Fruit fly (Drosophila melanogaster): ENCODE data around the gene CG18628.
A peak's percentile ranks its signal among the peaks of the same experiment; 100 is the strongest.

The CG18628 gene

DNA sequence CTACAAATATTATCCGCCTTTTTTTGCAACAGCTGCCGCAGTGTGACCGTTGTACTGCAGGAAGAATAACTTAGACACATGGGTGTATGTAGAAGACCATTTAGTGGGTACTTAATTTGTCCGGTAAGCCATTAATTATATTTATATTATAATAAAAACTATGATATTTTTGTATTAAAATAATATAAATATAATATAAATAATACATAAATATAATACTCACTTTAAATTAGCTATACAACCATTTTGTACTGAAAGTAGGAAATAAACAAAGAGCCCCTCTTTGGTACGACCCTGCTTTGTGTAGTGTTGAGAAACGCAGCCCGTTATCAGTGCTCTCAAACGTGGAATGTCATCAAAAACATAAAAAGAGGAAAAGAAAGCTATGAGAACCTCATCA lies 1.7 kb upstream of the CG18628 start, which contains the start of gene Cnep1r2 (continued):
- TF ChIP-seq chinmo (GFP tag; IDR thresholded peaks at IDR 0.05; ENCODE audit: partially characterized antibody) (no peak), CG12071 (GFP tag; optimal IDR thresholded peaks at IDR 0.05) (peak; percentile 57), HLHmδ (GFP tag; optimal IDR thresholded peaks at IDR 0.05) (no peak), CG10959 (GFP tag; IDR thresholded peaks at IDR 0.05) (peak; percentile 90), CG6765 (GFP tag; optimal IDR thresholded peaks at IDR 0.05) (peak; percentile 94), h (optimal IDR thresholded peaks at IDR 0.05) (no peak), Hr78 (GFP tag; optimal IDR thresholded peaks at IDR 0.05) (no peak), CG6272 (GFP tag; IDR thresholded peaks at IDR 0.05) (peak; percentile 94), Dfd (GFP tag; optimal IDR thresholded peaks at IDR 0.05) (no peak), CG7786 (GFP tag; optimal IDR thresholded peaks at IDR 0.05) (peak; percentile 68), CG6791 (GFP tag; IDR thresholded peaks at IDR 0.05; ENCODE audit: partially characterized antibody) (no peak), bcd (GFP tag; optimal IDR thresholded peaks at IDR 0.05) (peak; percentile 96), CG4360 (GFP tag; IDR thresholded peaks at IDR 0.05) (peak; percentile 71), NfI (GFP tag; optimal IDR thresholded peaks at IDR 0.05) (peak; percentile 97), CG6689 (GFP tag; IDR thresholded peaks at IDR 0.05) (peak; percentile 97), tgo (GFP tag; IDR thresholded peaks at IDR 0.05) (peak; percentile 97), CG30020 (tag; optimal IDR thresholded peaks at IDR 0.05) (peak; percentile 90), Ada2b (GFP tag; IDR thresholded peaks at IDR 0.05) (peak; percentile 90), fd64A (GFP tag; optimal IDR thresholded peaks at IDR 0.05) (peak; percentile 24), CG13123 (GFP tag; optimal IDR thresholded peaks at IDR 0.05) (peak; percentile 91), sob (GFP tag; IDR thresholded peaks at IDR 0.05) (peak; percentile 97), btn (GFP tag; optimal IDR thresholded peaks at IDR 0.05) (no peak), Vsx1 (GFP tag; optimal IDR thresholded peaks at IDR 0.05) (peak; percentile 88), trem (tag; optimal IDR thresholded peaks at IDR 0.05) (peak; percentile 95), CG11247 (GFP tag; IDR thresholded peaks at IDR 0.05) (peak; percentile 92), al (GFP tag; IDR thresholded peaks at IDR 0.05) (peak; percentile 96), CG2129 (GFP tag; IDR thresholded peaks at IDR 0.05; ENCODE audit: partially characterized antibody) (no peak), YL-1 (GFP tag; optimal IDR thresholded peaks at IDR 0.05) (peak; percentile 95), nmo (GFP tag; optimal IDR thresholded peaks at IDR 0.05) (peak; percentile 99), CrebB (tag; optimal IDR thresholded peaks at IDR 0.05) (peak; percentile 89), CG12744 (GFP tag; optimal IDR thresholded peaks at IDR 0.05) (no peak), chm (GFP tag; IDR thresholded peaks at IDR 0.05) (peak; percentile 73), Atf-2 (GFP tag; optimal IDR thresholded peaks at IDR 0.05) (peak; percentile 59), p53 (GFP tag; optimal IDR thresholded peaks at IDR 0.05) (no peak), twi (tag; optimal IDR thresholded peaks at IDR 0.05) (peak; percentile 97), CG14014 (GFP tag; IDR thresholded peaks at IDR 0.05) (peak; percentile 95), CG13775 (GFP tag; optimal IDR thresholded peaks at IDR 0.05) (peak; percentile 97), NK7.1 (GFP tag; optimal IDR thresholded peaks at IDR 0.05) (peak; percentile 47), dmrt11E (tag; optimal IDR thresholded peaks at IDR 0.05) (peak; percentile 98), lbe (GFP tag; optimal IDR thresholded peaks at IDR 0.05) (peak; percentile 92), CG2116 (GFP tag; optimal IDR thresholded peaks at IDR 0.05) (peak; percentile 80), stc (GFP tag; IDR thresholded peaks at IDR 0.05) (peak; percentile 95), pita (GFP tag; optimal IDR thresholded peaks at IDR 0.05) (no peak), CG1603 (tag; optimal IDR thresholded peaks at IDR 0.05) (no peak), HHEX (GFP tag; optimal IDR thresholded peaks at IDR 0.05) (peak; percentile 93), otp (GFP tag; IDR thresholded peaks at IDR 0.05) (peak; percentile 88), Dp (GFP tag; optimal IDR thresholded peaks at IDR 0.05) (peak; percentile 37), bab2 (GFP tag; optimal IDR thresholded peaks at IDR 0.05) (peak; percentile 84), ems (GFP tag; optimal IDR thresholded peaks at IDR 0.05) (peak; percentile 49), CG9437 (GFP tag; optimal IDR thresholded peaks at IDR 0.05) (peak; percentile 93), ssp (GFP tag; IDR thresholded peaks at IDR 0.05) (peak; percentile 92), CG33213 (GFP tag; optimal IDR thresholded peaks at IDR 0.05) (peak; percentile 31)
